Worm (Caenorhabditis elegans) whole organism, young adult: Measurements from ENCODE around the gene K05F6.8.

Experiments used
- B0019.2 ChIP-seq: fragments of 200-800 bp; sonication (Bioruptor generic); conservative IDR thresholded peaks from 2 replicates; pipeline ENCODE4 v1.3.6; 2022; ENCODE audit warnings: missing genetic modification reagents, missing genetic modification characterization, missing compliant biosample characterization
- B0035.1 ChIP-seq: sonication (generic microtip); optimal IDR thresholded peaks from 2 replicates; lab custom pipeline; 2016; ENCODE audit warnings: missing genetic modification characterization, mild to moderate bottlenecking, missing compliant biosample characterization, missing genotype, missing genetic modification reagents
- B0336.3 ChIP-seq: fragments of 200-800 bp; sonication (Bioruptor generic); IDR thresholded peaks from 2 replicates; pipeline ENCODE4 v1.3.6; 2022; ENCODE audit warnings: missing genetic modification characterization, missing compliant biosample characterization
- C06A6.2 ChIP-seq: fragments of 200-800 bp; sonication (Bioruptor generic); conservative IDR thresholded peaks from 2 replicates; pipeline ENCODE4 v1.3.6; 2022; ENCODE audit warnings: missing genetic modification characterization, missing compliant biosample characterization
- C17E4.6 ChIP-seq: fragments of 200-800 bp; sonication (Bioruptor generic); IDR thresholded peaks from 2 replicates; pipeline ENCODE4 v1.3.6; 2022; ENCODE audit warnings: missing genetic modification reagents, missing genetic modification characterization, missing compliant biosample characterization
- F22D6.2 ChIP-seq: sonication (generic microtip); optimal IDR thresholded peaks from 2 replicates; lab custom pipeline; 2016; ENCODE audit warnings: mild to moderate bottlenecking, missing genetic modification characterization, missing compliant biosample characterization
- F49E8.2 ChIP-seq: sonication (generic microtip); optimal IDR thresholded peaks from 3 replicates; lab custom pipeline; 2017; ENCODE audit warnings: missing genetic modification characterization, mild to moderate bottlenecking, missing compliant biosample characterization, antibody characterized with exemption, moderate library complexity; ENCODE audit not compliant: insufficient read depth
- F55B11.4 ChIP-seq: sonication (generic microtip); optimal IDR thresholded peaks from 2 replicates; lab custom pipeline; 2016; ENCODE audit warnings: missing compliant biosample characterization, missing genetic modification characterization, borderline replicate concordance; ENCODE audit not compliant: insufficient read depth
- K12H6.12 ChIP-seq: fragments of 200-800 bp; sonication (Bioruptor generic); optimal IDR thresholded peaks from 2 replicates; lab custom pipeline; 2018; ENCODE audit warnings: mild to moderate bottlenecking, missing genetic modification characterization, missing compliant biosample characterization
- Y95B8A.8 ChIP-seq: fragments of 200-800 bp; sonication (Bioruptor generic); IDR thresholded peaks from 2 replicates; pipeline ENCODE4 v1.3.6; 2022; ENCODE audit warnings: missing genetic modification reagents, missing genetic modification characterization, missing compliant biosample characterization
- akir-1 ChIP-seq: fragments of 200-800 bp; sonication (Bioruptor generic); optimal IDR thresholded peaks from 2 replicates; lab custom pipeline; 2018; ENCODE audit warnings: mild to moderate bottlenecking, missing genetic modification characterization, moderate library complexity, missing compliant biosample characterization
- aptf-3 ChIP-seq: fragments of 200-800 bp; sonication (Bioruptor generic); IDR thresholded peaks from 2 replicates; pipeline ENCODE4 v1.3.6; 2022; ENCODE audit warnings: missing genetic modification characterization, missing compliant biosample characterization
- attf-3 ChIP-seq: fragments of 200-800 bp; sonication (Bioruptor generic); conservative IDR thresholded peaks from 2 replicates; pipeline ENCODE4 v1.3.6; 2022; ENCODE audit warnings: missing genetic modification reagents, missing genetic modification characterization, missing compliant biosample characterization
- bed-2 ChIP-seq: fragments of 200-800 bp; sonication (Bioruptor generic); IDR thresholded peaks from 2 replicates; pipeline ENCODE4 v1.3.6; 2022; ENCODE audit warnings: missing genetic modification reagents, missing genetic modification characterization, missing compliant biosample characterization
- ccch-3 ChIP-seq: fragments of 200-800 bp; sonication (Bioruptor generic); optimal IDR thresholded peaks from 2 replicates; lab custom pipeline; 2018; ENCODE audit warnings: mild to moderate bottlenecking, missing genetic modification characterization, missing compliant biosample characterization
- ceh-79 ChIP-seq: sonication (generic microtip); optimal IDR thresholded peaks from 2 replicates; lab custom pipeline; 2017; ENCODE audit warnings: mild to moderate bottlenecking, missing genetic modification characterization, missing compliant biosample characterization
- chd-7 ChIP-seq: sonication (generic microtip); optimal IDR thresholded peaks from 2 replicates; lab custom pipeline; 2016; ENCODE audit warnings: mild to moderate bottlenecking, missing genetic modification characterization, moderate library complexity, missing compliant biosample characterization
- die-1 ChIP-seq: sonication (generic microtip); optimal IDR thresholded peaks from 2 replicates; lab custom pipeline; 2016; ENCODE audit warnings: missing genotype, mild to moderate bottlenecking, missing genetic modification characterization, missing compliant biosample characterization
- dpff-1 ChIP-seq: sonication (generic microtip); optimal IDR thresholded peaks from 2 replicates; lab custom pipeline; 2017; ENCODE audit warnings: mild to moderate bottlenecking, missing genetic modification characterization, missing compliant biosample characterization
- dpl-1 ChIP-seq: fragments of 150-350 bp; optimal IDR thresholded peaks from 2 replicates; lab custom pipeline; 2014; ENCODE audit warnings: missing biosample characterization, missing genetic modification reagents, missing genetic modification characterization
- egl-44 ChIP-seq: fragments of 200-800 bp; sonication (Bioruptor generic); IDR thresholded peaks from 2 replicates; pipeline ENCODE4 v1.3.6; 2022; ENCODE audit warnings: missing genetic modification reagents, missing genetic modification characterization, missing compliant biosample characterization
- ekl-4 ChIP-seq: fragments of 200-800 bp; sonication (Bioruptor generic); IDR thresholded peaks from 2 replicates; pipeline ENCODE4 v1.3.6; 2022; ENCODE audit warnings: missing genetic modification reagents, missing genetic modification characterization, missing compliant biosample characterization
- ets-4 ChIP-seq: fragments of 200-800 bp; sonication (Bioruptor generic); optimal IDR thresholded peaks from 2 replicates; lab custom pipeline; 2018; ENCODE audit warnings: mild to moderate bottlenecking, missing genetic modification characterization, missing compliant biosample characterization
- fkh-3 ChIP-seq: sonication (generic microtip); optimal IDR thresholded peaks from 2 replicates; lab custom pipeline; 2016; ENCODE audit warnings: mild to moderate bottlenecking, missing genetic modification characterization, missing compliant biosample characterization
- gei-17 ChIP-seq: fragments of 200-800 bp; sonication (Bioruptor generic); optimal IDR thresholded peaks from 2 replicates; lab custom pipeline; 2018; ENCODE audit warnings: mild to moderate bottlenecking, missing genetic modification characterization, missing compliant biosample characterization
- let-607 ChIP-seq, 2 experiments: fragments of 200-800 bp in 1 of 2; sonication (Bioruptor generic) in 1 of 2; sonication (generic microtip) in 1 of 2; optimal IDR thresholded peaks; 2 replicates each; lab custom pipeline; 2016 to 2018; ENCODE audit warnings: mild to moderate bottlenecking in 2 of 2, missing compliant biosample characterization in 2 of 2, missing genetic modification characterization in 2 of 2, moderate library complexity in 2 of 2, missing genotype in 1 of 2
- madf-3 ChIP-seq: fragments of 200-800 bp; sonication (Bioruptor generic); IDR thresholded peaks from 2 replicates; pipeline ENCODE4 v1.3.6; 2022; ENCODE audit warnings: missing genetic modification reagents, missing genetic modification characterization, missing compliant biosample characterization
- mcd-1 ChIP-seq: fragments of 200-800 bp; sonication (Bioruptor generic); IDR thresholded peaks from 2 replicates; pipeline ENCODE4 v1.3.6; 2022; ENCODE audit warnings: missing genetic modification reagents, missing genetic modification characterization, missing compliant biosample characterization
- mxl-1 ChIP-seq: sonication (generic microtip); optimal IDR thresholded peaks from 2 replicates; lab custom pipeline; 2016; ENCODE audit warnings: missing genetic modification characterization, missing compliant biosample characterization
- nfya-2 ChIP-seq: fragments of 200-800 bp; sonication (Bioruptor generic); IDR thresholded peaks from 2 replicates; pipeline ENCODE4 v1.3.6; 2022; ENCODE audit warnings: missing genetic modification reagents, missing genetic modification characterization, missing compliant biosample characterization
- nhr-120 ChIP-seq: fragments of 200-800 bp; sonication (Bioruptor generic); IDR thresholded peaks from 2 replicates; pipeline ENCODE4 v1.3.6; 2022; ENCODE audit warnings: missing genetic modification characterization, missing compliant biosample characterization
- nhr-27 ChIP-seq: fragments of 200-800 bp; sonication (Bioruptor generic); optimal IDR thresholded peaks from 2 replicates; lab custom pipeline; 2018; ENCODE audit warnings: mild to moderate bottlenecking, missing genetic modification characterization, moderate library complexity, missing compliant biosample characterization
- pbrm-1 ChIP-seq: fragments of 200-800 bp; sonication (Bioruptor generic); IDR thresholded peaks from 2 replicates; pipeline ENCODE4 v1.3.6; 2022; ENCODE audit warnings: missing genetic modification reagents, missing genetic modification characterization, missing compliant biosample characterization
- rpc-1 ChIP-seq, 2 experiments: fragments of 150-350 bp in 1 of 2; sonication (generic microtip) in 1 of 2; optimal IDR thresholded peaks; 2 replicates each; lab custom pipeline; 2014 to 2018; ENCODE audit warnings: missing biosample characterization in 1 of 2, missing genetic modification characterization in 1 of 2, missing genetic modification reagents in 1 of 2, missing genotype in 1 of 2
- sea-2 ChIP-seq: fragments of 200-800 bp; sonication (Bioruptor generic); IDR thresholded peaks from 2 replicates; pipeline ENCODE4 v1.3.6; 2022; ENCODE audit warnings: missing genetic modification characterization, missing compliant biosample characterization
- snpc-1.3 ChIP-seq: sonication (generic microtip); optimal IDR thresholded peaks from 2 replicates; lab custom pipeline; 2017; ENCODE audit warnings: missing genetic modification characterization, mild to moderate bottlenecking, missing compliant biosample characterization, antibody characterized with exemption, moderate library complexity, missing genotype, missing genetic modification reagents; ENCODE audit not compliant: insufficient read depth
- tbp1 ChIP-seq: fragments of 200-800 bp; sonication (Bioruptor generic); optimal IDR thresholded peaks from 2 replicates; lab custom pipeline; 2018; ENCODE audit warnings: mild to moderate bottlenecking, missing genetic modification characterization, missing compliant biosample characterization
- tbx-9 ChIP-seq: sonication (generic microtip); optimal IDR thresholded peaks from 2 replicates; lab custom pipeline; 2016; ENCODE audit warnings: borderline replicate concordance, missing genetic modification characterization, inconsistent platforms, missing compliant biosample characterization
- zfh-2 ChIP-seq: fragments of 200-800 bp; sonication (Bioruptor generic); conservative IDR thresholded peaks from 2 replicates; pipeline ENCODE4 v1.3.6; 2022; ENCODE audit warnings: missing genetic modification reagents, missing genetic modification characterization, missing compliant biosample characterization
- ztf-18 ChIP-seq: sonication (generic microtip); optimal IDR thresholded peaks from 2 replicates; lab custom pipeline; 2016; ENCODE audit warnings: missing genotype, mild to moderate bottlenecking, missing genetic modification characterization, missing compliant biosample characterization
- ztf-28 ChIP-seq: fragments of 200-800 bp; sonication (Bioruptor generic); IDR thresholded peaks from 2 replicates; pipeline ENCODE4 v1.3.6; 2022; ENCODE audit warnings: missing genetic modification reagents, missing genetic modification characterization, missing compliant biosample characterization
- ztf-6 ChIP-seq: fragments of 200-800 bp; sonication (Bioruptor generic); IDR thresholded peaks from 2 replicates; pipeline ENCODE4 v1.3.6; 2022; ENCODE audit warnings: missing genetic modification reagents, missing genetic modification characterization, missing compliant biosample characterization

Gene K05F6.8

ce11 chrII:1529057-1529456, 38.5 kb downstream of the K05F6.8 start, which contains the start of gene Y51H7BR.4 (continued):
- TF ChIP-seq akir-1 (GFP tag; lab: Kevin White, UChicago) (no peak), F22D6.2 (tag; lab: Kevin White, UChicago) (no peak)
- TF ChIP-seq, all 124 proteins: peak for 0

ce11 chrII:1525498-1525897, 42.0 kb downstream of the K05F6.8 start, which contains the start of gene Y51H7BR.7:
TSS of gene Y51H7BR.7 (minus strand) at chrII:1525598.
- no peak for TF ChIP-seq ekl-4 (GFP tag; lab: Robert Waterston, UW)
- no peak for TF ChIP-seq egl-44
- TF ChIP-seq fkh-3 (tag; lab: Kevin White, UChicago), result no peak
- no peak for TF ChIP-seq F55B11.4
- no peak for TF ChIP-seq ceh-79 (tag; lab: Kevin White, UChicago)
- no peak for TF ChIP-seq pbrm-1 (GFP tag; lab: Robert Waterston, UW)
- TF ChIP-seq B0019.2 (GFP tag; lab: Robert Waterston, UW), result no peak
- TF ChIP-seq akir-1 (GFP tag; lab: Kevin White, UChicago), result no peak
- TF ChIP-seq F22D6.2 (tag; lab: Kevin White, UChicago), result no peak
- TF ChIP-seq F49E8.2 (tag; lab: Kevin White, UChicago), result no peak

- TF ChIP-seq tbp1 (GFP tag; lab: Kevin White, UChicago) (peak; percentile 75), rpc-1 (optimal IDR thresholded peaks at IDR 0.05; lab: Kevin White, UChicago) (peak; percentile 23), rpc-1 (tag; optimal IDR thresholded peaks at IDR 0.05; lab: Kevin White, UChicago) (peak; percentile 65), nhr-27 (no peak)
These were observed 45.6 kb downstream of the K05F6.8 start for ce11 chrII:1521956-1522355.

DNA sequence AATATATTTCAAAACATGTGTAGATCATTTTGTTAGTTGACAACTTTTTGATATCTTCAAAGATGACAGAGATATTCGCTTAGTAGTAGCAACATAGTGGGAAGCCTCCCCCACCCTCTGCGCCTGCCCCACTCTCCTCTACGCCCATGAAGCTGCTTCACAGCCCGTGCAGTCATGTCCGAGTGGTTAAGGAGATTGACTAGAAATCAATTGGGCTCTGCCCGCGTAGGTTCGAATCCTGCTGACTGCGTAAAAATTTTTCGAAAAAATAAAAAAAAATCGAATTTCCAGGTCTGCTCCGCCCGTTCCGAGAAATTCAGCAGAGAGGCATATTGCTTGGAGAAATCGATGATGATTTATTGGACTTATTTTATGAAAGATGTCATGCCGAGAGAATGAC, 47.7 kb downstream of the K05F6.8 start:
- TF ChIP-seq B0035.1 (tag; lab: Kevin White, UChicago) (no peak), F22D6.2 (tag; lab: Kevin White, UChicago) (no peak), rpc-1 (optimal IDR thresholded peaks at IDR 0.05; lab: Kevin White, UChicago) (peak; percentile 60), rpc-1 (tag; optimal IDR thresholded peaks at IDR 0.05; lab: Kevin White, UChicago) (peak; percentile 73), Y95B8A.8 (GFP tag; lab: Robert Waterston, UW) (no peak), K12H6.12 (tag; lab: Kevin White, UChicago) (peak; percentile 21), zfh-2 (GFP tag; lab: Robert Waterston, UW) (no peak), ccch-3 (GFP tag; lab: Kevin White, UChicago) (no peak), nhr-27 (no peak), nhr-120 (no peak), ztf-6 (GFP tag; lab: Robert Waterston, UW) (no peak), B0336.3 (GFP tag; lab: Robert Waterston, UW) (no peak), ets-4 (GFP tag; lab: Kevin White, UChicago) (no peak), dpff-1 (no peak), mxl-1 (peak; percentile 18), dpl-1 (no peak), ztf-18 (tag; lab: Kevin White, UChicago) (peak; percentile 41), snpc-1.3 (tag; lab: Kevin White, UChicago) (peak; percentile 27), tbx-9 (tag; lab: Kevin White, UChicago) (no peak), aptf-3 (GFP tag; lab: Robert Waterston, UW) (no peak), madf-3 (GFP tag; lab: Robert Waterston, UW) (no peak), chd-7 (tag; lab: Kevin White, UChicago) (no peak), akir-1 (GFP tag; lab: Kevin White, UChicago) (no peak), let-607 (tag; optimal IDR thresholded peaks at IDR 0.05; lab: Kevin White, UChicago) (peak in 1 of 2 experiments; percentile 7), sea-2 (GFP tag; lab: Robert Waterston, UW) (no peak), die-1 (tag; lab: Kevin White, UChicago) (peak; percentile 26), pbrm-1 (GFP tag; lab: Robert Waterston, UW) (no peak), gei-17 (GFP tag; lab: Kevin White, UChicago) (no peak), nfya-2 (GFP tag; lab: Robert Waterston, UW) (no peak), attf-3 (GFP tag; lab: Robert Waterston, UW) (0 out of 2 replicates have a peak, but pooled peaks have one; percentile 32), C17E4.6 (no peak), C06A6.2 (GFP tag; lab: Robert Waterston, UW) (no peak; the same call in 1 of the 2 replicates), ztf-28 (GFP tag; lab: Robert Waterston, UW) (0 out of 2 replicates have a peak, but pooled peaks have one; percentile 64), bed-2 (GFP tag; lab: Robert Waterston, UW) (no peak), mcd-1 (GFP tag; lab: Robert Waterston, UW) (peak; percentile 58)
